Fruit fly (Drosophila melanogaster) whole organism, embryonic: ENCODE measurements around the gene UQCR-6.4L.
A peak's percentile ranks its signal among the peaks of the same experiment; 100 is the strongest.

Experiments used
- Ada2b ChIP-seq: fragments of 200-800 bp; sonication (Bioruptor generic); IDR thresholded peaks from 2 replicates; pipeline ENCODE4 v1.3.6; 2022; ENCODE audit warnings: missing biosample characterization, missing genetic modification characterization
- Bgb ChIP-seq: fragments of 200-800 bp; sonication (Bioruptor generic); IDR thresholded peaks from 2 replicates; pipeline ENCODE4 v1.3.6; 2022; ENCODE audit warnings: missing biosample characterization, missing genetic modification characterization; ENCODE audit not compliant: partially characterized antibody
- CG10366 ChIP-seq: fragments of 200-800 bp; sonication (Bioruptor generic); IDR thresholded peaks from 2 replicates; pipeline ENCODE4 v1.3.6; 2022; ENCODE audit warnings: missing biosample characterization, missing genetic modification characterization
- CG11456 ChIP-seq: fragments of 200-800 bp; sonication (Bioruptor generic); IDR thresholded peaks from 3 replicates; pipeline ENCODE4 v1.3.6; 2022; ENCODE audit warnings: missing biosample characterization, missing genetic modification characterization
- CG14667 ChIP-seq: fragments of 200-800 bp; sonication (Bioruptor generic); IDR thresholded peaks from 2 replicates; pipeline ENCODE4 v1.3.6; 2022; ENCODE audit warnings: missing biosample characterization, missing genetic modification characterization
- CG1529 ChIP-seq: fragments of 200-800 bp; sonication (Bioruptor generic); optimal IDR thresholded peaks from 3 replicates; lab custom pipeline; 2018; ENCODE audit warnings: missing biosample characterization, missing genetic modification characterization
- CG17186 ChIP-seq: fragments of 200-800 bp; sonication (Bioruptor generic); optimal IDR thresholded peaks from 3 replicates; lab custom pipeline; 2017; ENCODE audit warnings: missing biosample characterization, missing genetic modification reagents, missing genetic modification characterization
- CG17912 ChIP-seq: fragments of 200-800 bp; sonication (Bioruptor generic); optimal IDR thresholded peaks from 2 replicates; lab custom pipeline; 2018; ENCODE audit warnings: missing biosample characterization, mild to moderate bottlenecking, missing genetic modification characterization
- CG30431 ChIP-seq: fragments of 200-800 bp; sonication (Bioruptor generic); optimal IDR thresholded peaks from 2 replicates; lab custom pipeline; 2017; ENCODE audit warnings: missing biosample characterization, missing genetic modification characterization
- CG32532 ChIP-seq: fragments of 200-800 bp; sonication (Bioruptor generic); IDR thresholded peaks from 2 replicates; pipeline ENCODE4 v1.3.6; 2022; ENCODE audit warnings: missing biosample characterization, missing genetic modification characterization
- CG6854 ChIP-seq: fragments of 200-800 bp; sonication (Bioruptor generic); optimal IDR thresholded peaks from 3 replicates; lab custom pipeline; 2017; ENCODE audit warnings: missing biosample characterization, mild to moderate bottlenecking, missing genetic modification characterization
- CG8924 ChIP-seq: fragments of 200-800 bp; optimal IDR thresholded peaks from 3 replicates; lab custom pipeline; 2019; ENCODE audit warnings: missing biosample characterization, mild to moderate bottlenecking, missing genetic modification characterization, moderate library complexity
- CG9932 ChIP-seq: fragments of 200-800 bp; sonication (Bioruptor generic); IDR thresholded peaks from 2 replicates; pipeline ENCODE4 v1.3.6; 2022; ENCODE audit warnings: missing biosample characterization, missing genetic modification characterization
- CHES-1-like ChIP-seq: fragments of 200-800 bp; sonication (Bioruptor generic); optimal IDR thresholded peaks from 2 replicates; lab custom pipeline; 2016; ENCODE audit warnings: missing biosample characterization, missing genetic modification characterization
- CkIIα-i1 ChIP-seq: fragments of 200-800 bp; sonication (Bioruptor generic); IDR thresholded peaks from 2 replicates; pipeline ENCODE4 v1.3.6; 2022; ENCODE audit warnings: missing biosample characterization, missing genetic modification characterization
- D19A ChIP-seq: fragments of 200-800 bp; optimal IDR thresholded peaks from 3 replicates; lab custom pipeline; 2019; ENCODE audit warnings: missing biosample characterization, mild to moderate bottlenecking, missing genetic modification characterization, moderate library complexity
- Deaf1 ChIP-seq: fragments of 200-800 bp; optimal IDR thresholded peaks from 3 replicates; lab custom pipeline; 2019; ENCODE audit warnings: missing biosample characterization, mild to moderate bottlenecking, missing genetic modification characterization, moderate library complexity
- Dek ChIP-seq: fragments of 200-800 bp; sonication (Bioruptor generic); optimal IDR thresholded peaks from 3 replicates; lab custom pipeline; 2019; ENCODE audit warnings: missing biosample characterization, mild to moderate bottlenecking, missing genetic modification characterization, moderate library complexity
- Dll ChIP-seq: fragments of 200-800 bp; sonication (Bioruptor generic); IDR thresholded peaks from 4 replicates; pipeline ENCODE4 v1.3.6; 2022; ENCODE audit warnings: missing biosample characterization, missing genetic modification characterization; ENCODE audit not compliant: partially characterized antibody
- Doc2 ChIP-seq: fragments of 200-800 bp; sonication (Bioruptor generic); IDR thresholded peaks from 2 replicates; pipeline ENCODE4 v1.3.6; 2022; ENCODE audit warnings: missing biosample characterization, missing genetic modification characterization
- H2.0 ChIP-seq: fragments of 200-800 bp; sonication (Bioruptor generic); IDR thresholded peaks from 2 replicates; pipeline ENCODE4 v1.3.6; 2022; ENCODE audit warnings: missing biosample characterization, missing genetic modification characterization
- HLH3B ChIP-seq: fragments of 200-800 bp; sonication (Bioruptor generic); IDR thresholded peaks from 2 replicates; pipeline ENCODE4 v1.3.6; 2022; ENCODE audit warnings: missing biosample characterization, missing genetic modification characterization
- Hr78 ChIP-seq, 2 experiments: fragments of 200-800 bp in 1 of 2; fragments of >200 bp in 1 of 2; sonication (Bioruptor generic) in 1 of 2; optimal IDR thresholded peaks; 2 replicates each; lab custom pipeline; 2017 to 2019; ENCODE audit warnings: missing biosample characterization in 2 of 2, missing genetic modification characterization in 2 of 2, mild to moderate bottlenecking in 1 of 2, moderate library complexity in 1 of 2
- Hsf ChIP-seq: fragments of 200-800 bp; sonication (Bioruptor generic); optimal IDR thresholded peaks from 3 replicates; lab custom pipeline; 2016; ENCODE audit warnings: missing biosample characterization, missing genetic modification characterization
- Max ChIP-seq: fragments of 200-800 bp; sonication (Bioruptor generic); optimal IDR thresholded peaks from 2 replicates; lab custom pipeline; 2016; ENCODE audit warnings: missing biosample characterization, mild to moderate bottlenecking, missing genetic modification characterization
- Mrtf ChIP-seq: fragments of 200-800 bp; sonication (Bioruptor generic); IDR thresholded peaks from 3 replicates; pipeline ENCODE4 v1.3.6; 2022; ENCODE audit warnings: missing biosample characterization, missing genetic modification characterization
- Myb ChIP-seq: fragments of 200-800 bp; sonication (Bioruptor generic); optimal IDR thresholded peaks from 2 replicates; lab custom pipeline; 2016; ENCODE audit warnings: missing biosample characterization, missing genetic modification characterization
- NC2β ChIP-seq: fragments of 200-800 bp; sonication (Bioruptor generic); optimal IDR thresholded peaks from 2 replicates; lab custom pipeline; 2016; ENCODE audit warnings: missing biosample characterization, missing genetic modification characterization
- Poxn ChIP-seq: fragments of 200-800 bp; sonication (Bioruptor generic); IDR thresholded peaks from 2 replicates; pipeline ENCODE4 v1.3.6; 2022; ENCODE audit warnings: missing biosample characterization, missing genetic modification characterization
- bsh ChIP-seq, 2 experiments: fragments of 200-800 bp; sonication (Bioruptor generic); optimal IDR thresholded peaks; 2 replicates each; lab custom pipeline; 2017 to 2018; ENCODE audit warnings: mild to moderate bottlenecking in 2 of 2, missing biosample characterization in 2 of 2, missing genetic modification characterization in 2 of 2, moderate library complexity in 1 of 2
- btn ChIP-seq: fragments of 200-800 bp; sonication (Bioruptor generic); optimal IDR thresholded peaks from 2 replicates; lab custom pipeline; 2016; ENCODE audit warnings: missing biosample characterization, missing genetic modification characterization
- caup ChIP-seq: fragments of 200-800 bp; sonication (Bioruptor generic); optimal IDR thresholded peaks from 3 replicates; lab custom pipeline; 2017; ENCODE audit warnings: missing biosample characterization, mild to moderate bottlenecking, missing genetic modification characterization, moderate library complexity; ENCODE audit not compliant: severe bottlenecking
- ci ChIP-seq: fragments of 200-800 bp; sonication (Bioruptor generic); IDR thresholded peaks from 3 replicates; pipeline ENCODE4 v1.3.6; 2022; ENCODE audit warnings: missing biosample characterization, missing genetic modification characterization
- dan ChIP-seq: fragments of 200-800 bp; sonication (Bioruptor generic); IDR thresholded peaks from 2 replicates; pipeline ENCODE4 v1.3.6; 2022; ENCODE audit warnings: missing biosample characterization, missing genetic modification characterization
- disco-r ChIP-seq: fragments of 200-800 bp; sonication (Bioruptor generic); optimal IDR thresholded peaks from 2 replicates; lab custom pipeline; 2016; ENCODE audit warnings: missing biosample characterization, missing genetic modification characterization
- fd64A ChIP-seq: fragments of 200-800 bp; sonication (Bioruptor generic); optimal IDR thresholded peaks from 3 replicates; lab custom pipeline; 2018; ENCODE audit warnings: missing biosample characterization, mild to moderate bottlenecking, missing genetic modification characterization
- inv ChIP-seq: fragments of 200-800 bp; sonication (Bioruptor generic); IDR thresholded peaks from 2 replicates; pipeline ENCODE4 v1.3.6; 2022; ENCODE audit warnings: missing biosample characterization, missing genetic modification characterization; ENCODE audit not compliant: partially characterized antibody
- jigr1 ChIP-seq: fragments of 200-800 bp; sonication (Bioruptor generic); IDR thresholded peaks from 3 replicates; pipeline ENCODE4 v1.3.6; 2022; ENCODE audit warnings: missing biosample characterization, missing genetic modification characterization
- luna ChIP-seq: fragments of 200-800 bp; sonication (Bioruptor generic); optimal IDR thresholded peaks from 2 replicates; lab custom pipeline; 2016; ENCODE audit warnings: missing biosample characterization, missing genetic modification characterization
- pan ChIP-seq, 4 experiments: fragments of >200 bp in 3 of 4; fragments of 200-800 bp in 1 of 4; sonication (Bioruptor generic) in 1 of 4; optimal IDR thresholded peaks in 3 of 4; IDR thresholded peaks in 1 of 4; 2 replicates each; pipeline versions ENCODE4 v1.3.6 to Lab custom; 2017 to 2022; ENCODE audit warnings: missing biosample characterization in 2 of 4, missing genetic modification characterization in 2 of 4, mixed read lengths in 1 of 4
- pnt ChIP-seq: fragments of 200-800 bp; sonication (Bioruptor generic); optimal IDR thresholded peaks from 3 replicates; lab custom pipeline; 2016; ENCODE audit warnings: missing biosample characterization, missing genetic modification characterization
- sc ChIP-seq, 3 experiments: fragments of >200 bp in 2 of 3; fragments of 200-800 bp in 1 of 3; sonication (Bioruptor generic) in 1 of 3; optimal IDR thresholded peaks; 2 replicates in 2 of 3; 3 replicates in 1 of 3; lab custom pipeline; 2017; ENCODE audit warnings: mild to moderate bottlenecking in 1 of 3, missing biosample characterization in 1 of 3, missing genetic modification characterization in 1 of 3, missing genetic modification reagents in 1 of 3
- sens ChIP-seq: fragments of 200-800 bp; sonication (Bioruptor generic); peaks from one replicate; lab custom pipeline; 2016; ENCODE audit warnings: missing biosample characterization, missing genetic modification characterization
- sens-2 ChIP-seq: fragments of 200-800 bp; sonication (Bioruptor generic); IDR thresholded peaks from 2 replicates; pipeline ENCODE4 v1.3.6; 2022; ENCODE audit warnings: missing biosample characterization, missing genetic modification characterization
- sisA ChIP-seq: fragments of 200-800 bp; sonication (Bioruptor generic); IDR thresholded peaks from 2 replicates; pipeline ENCODE4 v1.3.6; 2022; ENCODE audit warnings: missing biosample characterization, missing genetic modification characterization
- sqz ChIP-seq: fragments of 200-800 bp; sonication (Bioruptor generic); optimal IDR thresholded peaks from 3 replicates; lab custom pipeline; 2018; ENCODE audit warnings: missing biosample characterization, mild to moderate bottlenecking, missing genetic modification characterization
- sr ChIP-seq: fragments of 200-800 bp; sonication (Bioruptor generic); IDR thresholded peaks from 3 replicates; pipeline ENCODE4 v1.3.6; 2022; ENCODE audit warnings: missing biosample characterization, missing genetic modification characterization
- tx ChIP-seq: fragments of 200-800 bp; sonication (Bioruptor generic); optimal IDR thresholded peaks from 2 replicates; lab custom pipeline; 2016; ENCODE audit warnings: missing biosample characterization, missing genetic modification characterization
- vvl ChIP-seq: fragments of 200-800 bp; sonication (Bioruptor generic); IDR thresholded peaks from 2 replicates; pipeline ENCODE4 v1.3.6; 2022; ENCODE audit warnings: missing biosample characterization, missing genetic modification characterization
- wor ChIP-seq: fragments of 200-800 bp; sonication (Bioruptor generic); IDR thresholded peaks from 2 replicates; pipeline ENCODE4 v1.3.6; 2022; ENCODE audit warnings: missing biosample characterization, missing genetic modification characterization
- yki ChIP-seq: fragments of >200 bp; optimal IDR thresholded peaks from 3 replicates; lab custom pipeline; 2018

Gene UQCR-6.4L

dm6 chr3L:16567495-16567894 is 945 bp downstream of the UQCR-6.4L start (continued):
- TF ChIP-seq sens (GFP tag; lab: Kevin White, UChicago) (peak; percentile 65), Myb (GFP tag; lab: Kevin White, UChicago) (no peak), Ada2b (GFP tag; lab: Robert Waterston, UW) (peak; percentile 56), sqz (GFP tag; lab: Kevin White, UChicago) (peak; percentile 9), NC2β (GFP tag; lab: Kevin White, UChicago) (no peak), CG17912 (no peak), inv (GFP tag; lab: Robert Waterston, UW) (no peak), sr (GFP tag; lab: Robert Waterston, UW) (no peak), CHES-1-like (GFP tag; lab: Kevin White, UChicago) (no peak), disco-r (GFP tag; lab: Kevin White, UChicago) (no peak), D19A (tag; lab: Kevin White, UChicago) (peak; percentile 68), CkIIα-i1 (GFP tag; lab: Robert Waterston, UW) (no peak), Deaf1 (tag; lab: Kevin White, UChicago) (peak; percentile 25), CG11456 (GFP tag; lab: Robert Waterston, UW) (no peak), CG32532 (no peak), CG1529 (peak; percentile 65), btn (GFP tag; lab: Kevin White, UChicago) (no peak), dan (GFP tag; lab: Robert Waterston, UW) (no peak), Doc2 (GFP tag; lab: Robert Waterston, UW) (no peak), sc (optimal IDR thresholded peaks at IDR 0.05; lab: Kevin White, UChicago) (no peak), sc (GFP tag; optimal IDR thresholded peaks at IDR 0.05; lab: Kevin White, UChicago) (peak; percentile 48), CG10366 (GFP tag; lab: Robert Waterston, UW) (peak; percentile 33; the same call in 1 of the 2 replicates), jigr1 (GFP tag; lab: Robert Waterston, UW) (no peak), CG30431 (GFP tag; lab: Kevin White, UChicago) (no peak), H2.0 (GFP tag; lab: Robert Waterston, UW) (peak; percentile 43; the same call in 1 of the 2 replicates), Poxn (GFP tag; lab: Robert Waterston, UW) (no peak), Max (GFP tag; lab: Kevin White, UChicago) (peak; percentile 20), luna (no peak), wor (GFP tag; lab: Robert Waterston, UW) (peak; percentile 39; the same call in 1 of the 2 replicates), Mrtf (GFP tag; lab: Robert Waterston, UW) (peak; percentile 30; the same call in 1 of the 3 replicates), Hsf (peak; percentile 25), CG17186 (GFP tag; lab: Kevin White, UChicago) (no peak), CG14667 (GFP tag; lab: Robert Waterston, UW) (no peak), sens-2 (no peak), Bgb (no peak), pan (optimal IDR thresholded peaks at IDR 0.05; lab: Kevin White, UChicago) (no peak), pan (GFP tag; optimal IDR thresholded peaks at IDR 0.05 in 1 of 2, IDR thresholded peaks at IDR 0.05 in 1 of 2) (peak in 1 of 2 experiments; percentile 67), CG8924 (peak; percentile 75), bsh (GFP tag; optimal IDR thresholded peaks at IDR 0.05; lab: Kevin White, UChicago) (peak in 1 of 2 experiments; percentile 84), ci (GFP tag; lab: Robert Waterston, UW) (peak; percentile 85), yki (no peak), pnt (GFP tag; lab: Kevin White, UChicago) (no peak), sisA (GFP tag; lab: Robert Waterston, UW) (peak; percentile 33), Hr78 (GFP tag; optimal IDR thresholded peaks at IDR 0.05; lab: Kevin White, UChicago) (no peak), Dll (GFP tag; lab: Robert Waterston, UW) (no peak), vvl (GFP tag; lab: Robert Waterston, UW) (peak; percentile 60; the same call in 1 of the 2 replicates), tx (GFP tag; lab: Kevin White, UChicago) (no peak), HLH3B (GFP tag; lab: Robert Waterston, UW) (peak; percentile 67), caup (no peak), Dek (tag; lab: Kevin White, UChicago) (no peak), CG9932 (GFP tag; lab: Robert Waterston, UW) (no peak), fd64A (GFP tag; lab: Kevin White, UChicago) (peak; percentile 77), CG6854 (GFP tag; lab: Kevin White, UChicago) (no peak)
